Worm (Caenorhabditis elegans) whole organism, mixed stage, embryonic: ENCODE data around the gene hot-2.

Experiments
- flh-1 ChIP-seq: fragments of 200-800 bp; sonication (Bioruptor generic); optimal IDR thresholded peaks from 2 replicates; lab custom pipeline; 2018; ENCODE audit warnings: mild to moderate bottlenecking, missing genetic modification characterization, moderate library complexity, missing compliant biosample characterization
- mab-5 ChIP-seq: fragments of 150-350 bp; optimal IDR thresholded peaks from 2 replicates; lab custom pipeline; 2014; ENCODE audit warnings: missing biosample characterization, missing genetic modification characterization
- mep-1 ChIP-seq: fragments of 150-350 bp; optimal IDR thresholded peaks from 2 replicates; lab custom pipeline; 2017; ENCODE audit warnings: missing biosample characterization, missing genetic modification reagents, missing genetic modification characterization, inconsistent platforms
- nhr-12 ChIP-seq: fragments of 150-350 bp; optimal IDR thresholded peaks from 2 replicates; lab custom pipeline; 2014; ENCODE audit warnings: missing biosample characterization, missing genetic modification characterization
- nhr-2 ChIP-seq: fragments of 150-350 bp; optimal IDR thresholded peaks from 2 replicates; lab custom pipeline; 2014; ENCODE audit warnings: missing biosample characterization, missing genetic modification characterization
- nhr-237 ChIP-seq: fragments of 150-350 bp; optimal IDR thresholded peaks from 2 replicates; lab custom pipeline; 2014; ENCODE audit warnings: missing biosample characterization, missing genetic modification characterization
- nhr-76 ChIP-seq: sonication (generic microtip); optimal IDR thresholded peaks from 2 replicates; lab custom pipeline; 2017; ENCODE audit warnings: missing biosample characterization, missing genetic modification characterization
- pha-4 ChIP-seq: fragments of 150-350 bp; optimal IDR thresholded peaks from 2 replicates; lab custom pipeline; 2018; ENCODE audit warnings: missing biosample characterization, missing genetic modification reagents, missing genetic modification characterization
- snpc-4 ChIP-seq: fragments of 150-350 bp; optimal IDR thresholded peaks from 2 replicates; lab custom pipeline; 2014; ENCODE audit warnings: missing biosample characterization, missing genetic modification characterization

DNA sequence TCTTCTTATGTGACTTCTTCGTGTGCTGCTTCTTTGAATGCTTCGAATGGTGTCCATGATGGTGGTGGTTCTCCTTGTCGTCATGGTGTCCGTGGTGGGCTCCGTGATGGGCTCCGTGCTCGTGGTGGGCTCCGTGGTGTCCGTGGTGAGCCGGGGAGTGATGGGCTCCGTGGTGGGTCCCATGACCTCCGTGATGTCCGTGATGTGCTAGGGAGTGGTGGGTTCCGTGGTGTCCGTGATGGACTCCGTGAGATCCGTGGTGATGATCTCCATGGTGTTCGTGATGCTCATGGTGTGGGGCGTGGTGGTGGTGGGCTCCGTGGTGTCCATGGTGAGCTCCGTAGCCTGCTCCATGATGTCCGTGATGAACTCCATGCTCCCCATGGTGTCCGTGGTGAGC is 26.6 kb downstream of the hot-2 start:
- TF ChIP-seq pha-4 (tag; lab: Kevin White, UChicago), result no peak
- no peak for TF ChIP-seq flh-1 (GFP tag; lab: Kevin White, UChicago)
- no peak for TF ChIP-seq snpc-4 (tag; lab: Kevin White, UChicago)
- TF ChIP-seq mab-5 (tag; lab: Kevin White, UChicago), result no peak
- no peak for TF ChIP-seq nhr-12 (tag; lab: Kevin White, UChicago)
- TF ChIP-seq nhr-76 (tag; lab: Kevin White, UChicago), result no peak
- TF ChIP-seq nhr-2 (tag; lab: Kevin White, UChicago), result no peak
- no peak for TF ChIP-seq nhr-237 (tag; lab: Kevin White, UChicago)
- no peak for TF ChIP-seq mep-1
